Worm (Caenorhabditis elegans) whole organism, L3 larva: ENCODE measurements around the gene ddn-1.

ENCODE experiments used
- aly-2 ChIP-seq: fragments of 150-350 bp; optimal IDR thresholded peaks from 2 replicates; lab custom pipeline; 2014; ENCODE audit warnings: missing biosample characterization, missing genetic modification characterization
- egl-27 ChIP-seq: sonication (generic microtip); optimal IDR thresholded peaks from 4 replicates; lab custom pipeline; 2017; ENCODE audit warnings: missing biosample characterization, missing genetic modification reagents, missing genetic modification characterization
- fkh-10 ChIP-seq: sonication (generic microtip); optimal IDR thresholded peaks from 2 replicates; lab custom pipeline; 2017; ENCODE audit warnings: missing biosample characterization, missing genetic modification reagents, missing genetic modification characterization
- lin-39 ChIP-seq: fragments of 150-350 bp; optimal IDR thresholded peaks from 2 replicates; lab custom pipeline; 2018; ENCODE audit warnings: missing biosample characterization, missing genetic modification reagents, missing genetic modification characterization
- nhr-28 ChIP-seq: fragments of 150-350 bp; optimal IDR thresholded peaks from 2 replicates; lab custom pipeline; 2014; ENCODE audit warnings: missing biosample characterization, missing genetic modification characterization
- nhr-43 ChIP-seq: sonication (generic microtip); optimal IDR thresholded peaks from 2 replicates; lab custom pipeline; 2016; ENCODE audit warnings: mild to moderate bottlenecking, missing genetic modification characterization, missing compliant biosample characterization; ENCODE audit not compliant: poor library complexity, severe bottlenecking
- snpc-4 ChIP-seq: fragments of 150-350 bp; optimal IDR thresholded peaks from 2 replicates; lab custom pipeline; 2014; ENCODE audit warnings: missing biosample characterization, missing genetic modification characterization
- ztf-4 ChIP-seq: fragments of 150-350 bp; optimal IDR thresholded peaks from 2 replicates; lab custom pipeline; 2014; ENCODE audit warnings: missing biosample characterization, missing genetic modification characterization

DNA sequence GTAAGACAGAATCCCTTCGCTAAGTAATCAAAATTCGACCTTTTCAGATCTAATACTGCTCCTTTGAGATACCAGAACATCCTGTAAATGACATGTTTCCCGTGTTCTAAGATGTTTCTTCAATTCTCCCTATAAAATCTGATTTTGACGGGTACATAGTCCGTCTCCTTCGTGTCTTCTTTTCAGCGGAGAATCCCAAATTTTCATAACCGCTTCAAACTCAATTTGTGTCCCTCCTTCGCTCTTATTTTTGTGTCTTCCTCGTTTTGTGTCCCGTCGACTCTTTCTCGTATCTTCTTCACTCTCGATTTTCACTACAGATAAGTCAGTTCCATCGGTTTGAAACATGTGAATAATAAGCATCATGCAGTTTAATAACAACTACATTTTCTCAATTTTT is 44.1 kb downstream of the ddn-1 start, which contains the start of gene glr-5:
- TF ChIP-seq lin-39 (tag; lab: Kevin White, UChicago) (no peak), egl-27 (tag; lab: Kevin White, UChicago) (no peak), fkh-10 (GFP tag; lab: Kevin White, UChicago) (no peak), snpc-4 (tag; lab: Kevin White, UChicago) (no peak), nhr-28 (no peak), ztf-4 (no peak), nhr-43 (tag; lab: Kevin White, UChicago) (no peak), aly-2 (tag; lab: Kevin White, UChicago) (no peak)
